Worm (Caenorhabditis elegans) whole organism, L2 larva: ENCODE data around the gene zyg-9.

Source experiments
- fos-1 ChIP-seq: fragments of 150-350 bp; optimal IDR thresholded peaks from 2 replicates; lab custom pipeline; 2014; ENCODE audit warnings: missing biosample characterization, missing genetic modification characterization
- mdl-1 ChIP-seq, 2 experiments: fragments of 150-350 bp in 1 of 2; sonication (generic microtip) in 1 of 2; optimal IDR thresholded peaks; 2 replicates each; lab custom pipeline; 2017; ENCODE audit warnings: missing biosample characterization in 2 of 2, missing genetic modification characterization in 2 of 2

DNA sequence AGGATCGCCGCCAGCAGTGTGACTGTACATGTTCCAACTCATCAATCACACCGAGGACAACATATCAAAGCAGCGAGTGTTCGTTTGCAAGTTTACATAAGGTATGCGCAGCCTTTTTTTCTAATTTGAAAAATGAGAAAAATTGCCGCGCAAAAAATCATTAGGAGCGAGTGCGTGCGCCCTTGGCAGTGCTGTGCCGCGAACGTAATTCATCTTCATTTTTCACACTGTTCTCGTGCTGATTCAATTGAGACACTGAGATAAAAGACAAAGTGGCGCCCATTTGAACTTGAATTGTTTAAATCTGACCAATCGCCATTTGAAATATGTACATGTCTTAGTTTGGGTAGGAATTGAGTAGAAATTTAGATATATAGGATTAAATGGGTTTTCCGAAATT, 48.1 kb upstream of the zyg-9 start:
- TF ChIP-seq fos-1 (tag; lab: Kevin White, UChicago) (no peak), mdl-1 (tag; optimal IDR thresholded peaks at IDR 0.05; lab: Kevin White, UChicago) (no peak)
